In genomic region chrX:10991352-10992172, ce11 we compare ENCODE assay signal across 3 worm cellular contexts.
TF ChIP-seq lines count a peak whose summit lies in the region.

No protein-coding gene starts in this region.

TF ChIP-seq in whole organism, L3 larva, 47 proteins besides CTCF, POLR2A, EP300 and RAD21:
- TF ChIP-seq pha-4 (tag; optimal IDR thresholded peaks at IDR 0.05; lab: Kevin White, UChicago) (peak; percentile 5), elt-3 (tag; optimal IDR thresholded peaks at IDR 0.05; lab: Kevin White, UChicago) (peak in 1 of 3 experiments; percentile 85), aly-2 (tag; optimal IDR thresholded peaks at IDR 0.05; lab: Kevin White, UChicago) (no peak)

TF ChIP-seq in whole organism, late embryonic, 69 proteins besides CTCF, POLR2A, EP300 and RAD21:
- TF ChIP-seq pax-1 (tag; optimal IDR thresholded peaks at IDR 0.05; lab: Kevin White, UChicago), result peak; percentile 16
- TF ChIP-seq hlh-8 (tag; optimal IDR thresholded peaks at IDR 0.05; lab: Kevin White, UChicago), result no peak

TF ChIP-seq in whole organism, mixed stage, embryonic, 35 proteins besides CTCF, POLR2A, EP300 and RAD21:
- TF ChIP-seq nhr-237 (tag; optimal IDR thresholded peaks at IDR 0.05; lab: Kevin White, UChicago) (no peak), nhr-12 (tag; optimal IDR thresholded peaks at IDR 0.05; lab: Kevin White, UChicago) (no peak), cnd-1 (tag; optimal IDR thresholded peaks at IDR 0.05; lab: Kevin White, UChicago) (peak; percentile 38), lsy-2 (tag; optimal IDR thresholded peaks at IDR 0.05; lab: Kevin White, UChicago) (no peak), nhr-2 (tag; optimal IDR thresholded peaks at IDR 0.05; lab: Kevin White, UChicago) (peak; percentile 92), ham-2 (GFP tag; optimal IDR thresholded peaks at IDR 0.05; lab: Kevin White, UChicago) (no peak), flh-1 (GFP tag; optimal IDR thresholded peaks at IDR 0.05; lab: Kevin White, UChicago) (no peak), drap-1 (GFP tag; optimal IDR thresholded peaks at IDR 0.05; lab: Kevin White, UChicago) (no peak), unc-62 (GFP tag; optimal IDR thresholded peaks at IDR 0.05; lab: Kevin White, UChicago) (no peak), lin-32 (GFP tag; optimal IDR thresholded peaks at IDR 0.05; lab: Kevin White, UChicago) (no peak), elt-1 (tag; optimal IDR thresholded peaks at IDR 0.05; lab: Kevin White, UChicago; ENCODE audit: borderline replicate concordance, insufficient read depth) (peak; percentile 63), lin-13 (tag; optimal IDR thresholded peaks at IDR 0.05; lab: Kevin White, UChicago) (no peak), zip-8 (tag; optimal IDR thresholded peaks at IDR 0.05; lab: Kevin White, UChicago) (no peak), snpc-4 (tag; optimal IDR thresholded peaks at IDR 0.05; lab: Kevin White, UChicago) (no peak)

Comparison
In these comparisons a context has a peak if more than half of its experiments do, and no peak if none do; other contexts are left out.
1. Of the 9 proteins assayed by ChIP-seq in both whole organism, late embryonic and whole organism, L3 larva: peak only in whole organism, late embryonic: none; only in whole organism, L3 larva: pha-4; in both: none; in neither: 8.